Fruit fly (Drosophila melanogaster) whole organism, wandering third instar larva: Measurements from ENCODE around the gene CG5080.

ENCODE experiments used
- Myc ChIP-seq: fragments of >200 bp; optimal IDR thresholded peaks from 2 replicates; lab custom pipeline; 2017
- brk ChIP-seq: fragments of 200-800 bp; sonication (Bioruptor generic); optimal IDR thresholded peaks from 2 replicates; lab custom pipeline; 2016; ENCODE audit warnings: missing biosample characterization, mild to moderate bottlenecking, missing genetic modification characterization
- rgr ChIP-seq: fragments of 200-800 bp; sonication (Bioruptor generic); optimal IDR thresholded peaks from 3 replicates; lab custom pipeline; 2016; ENCODE audit warnings: missing biosample characterization, mild to moderate bottlenecking, missing genetic modification characterization

- TF ChIP-seq brk (GFP tag; lab: Kevin White, UChicago) (no peak), rgr (no peak), Myc (peak; percentile 54)
Observed at dm6 chr2L:1164294-1164693, 608 bp upstream of the CG5080 start, which contains the start of gene IntS14.
